Worm (Caenorhabditis elegans) whole organism, late embryonic: ENCODE measurements around the gene ZK550.2.

ENCODE experiments used
- K02D7.2 ChIP-seq: sonication (generic microtip); optimal IDR thresholded peaks from 2 replicates; lab custom pipeline; 2017; ENCODE audit warnings: mild to moderate bottlenecking, missing genetic modification characterization, missing compliant biosample characterization
- K09A11.1 ChIP-seq: sonication (generic microtip); optimal IDR thresholded peaks from 2 replicates; lab custom pipeline; 2017; ENCODE audit warnings: antibody characterized with exemption, mild to moderate bottlenecking, missing genetic modification characterization, missing compliant biosample characterization; ENCODE audit not compliant: insufficient read depth
- Y22D7AL.16 ChIP-seq: sonication (generic microtip); optimal IDR thresholded peaks from 2 replicates; lab custom pipeline; 2016; ENCODE audit warnings: missing genetic modification characterization, missing compliant biosample characterization
- ahr-1 ChIP-seq: sonication (generic microtip); optimal IDR thresholded peaks from 2 replicates; lab custom pipeline; 2016; ENCODE audit warnings: missing genetic modification characterization, missing compliant biosample characterization
- ama-1 ChIP-seq: fragments of 150-350 bp; optimal IDR thresholded peaks from 2 replicates; lab custom pipeline; 2014
- ceh-14 ChIP-seq: sonication (generic microtip); optimal IDR thresholded peaks from 2 replicates; lab custom pipeline; 2016; ENCODE audit warnings: missing genotype, missing genetic modification characterization, missing compliant biosample characterization
- ceh-18 ChIP-seq: sonication (generic microtip); optimal IDR thresholded peaks from 2 replicates; lab custom pipeline; 2016; ENCODE audit warnings: missing genetic modification characterization, missing compliant biosample characterization
- ceh-19 ChIP-seq: fragments of 200-800 bp; sonication (Bioruptor generic); optimal IDR thresholded peaks from 2 replicates; lab custom pipeline; 2018; ENCODE audit warnings: mild to moderate bottlenecking, missing genetic modification characterization, missing compliant biosample characterization
- ceh-2 ChIP-seq: sonication (generic microtip); optimal IDR thresholded peaks from 2 replicates; lab custom pipeline; 2016; ENCODE audit warnings: missing genotype, missing genetic modification characterization, missing compliant biosample characterization
- ceh-22 ChIP-seq: sonication (generic microtip); optimal IDR thresholded peaks from 2 replicates; lab custom pipeline; 2017; ENCODE audit warnings: missing biosample characterization, missing genetic modification characterization
- ceh-24 ChIP-seq: sonication (generic microtip); optimal IDR thresholded peaks from 2 replicates; lab custom pipeline; 2016; ENCODE audit warnings: mild to moderate bottlenecking, missing genetic modification characterization, missing compliant biosample characterization
- ceh-30 ChIP-seq: fragments of 150-350 bp; optimal IDR thresholded peaks from 2 replicates; lab custom pipeline; 2014; ENCODE audit warnings: missing biosample characterization, missing genetic modification characterization
- ceh-31 ChIP-seq: sonication (generic microtip); optimal IDR thresholded peaks from 2 replicates; lab custom pipeline; 2016; ENCODE audit warnings: missing genetic modification characterization, missing compliant biosample characterization
- ceh-34 ChIP-seq: sonication (generic microtip); optimal IDR thresholded peaks from 2 replicates; lab custom pipeline; 2016; ENCODE audit warnings: mild to moderate bottlenecking, missing genetic modification characterization, missing compliant biosample characterization
- ceh-45 ChIP-seq: fragments of 200-800 bp; sonication (Bioruptor generic); IDR thresholded peaks from 2 replicates; pipeline ENCODE4 v1.3.6; 2022; ENCODE audit warnings: missing genetic modification reagents, missing genetic modification characterization, missing compliant biosample characterization
- ceh-6 ChIP-seq: fragments of 200-800 bp; sonication (Bioruptor generic); optimal IDR thresholded peaks from 2 replicates; lab custom pipeline; 2018; ENCODE audit warnings: mild to moderate bottlenecking, missing genetic modification characterization, missing compliant biosample characterization
- che-1 ChIP-seq: sonication (generic microtip); optimal IDR thresholded peaks from 2 replicates; lab custom pipeline; 2016; ENCODE audit warnings: mild to moderate bottlenecking, missing genetic modification characterization, missing compliant biosample characterization
- dmd-4 ChIP-seq: sonication (generic microtip); optimal IDR thresholded peaks from 2 replicates; lab custom pipeline; 2016; ENCODE audit warnings: borderline replicate concordance, missing genetic modification characterization, missing compliant biosample characterization
- dve-1 ChIP-seq: sonication (generic microtip); optimal IDR thresholded peaks from 2 replicates; lab custom pipeline; 2017; ENCODE audit warnings: antibody characterized with exemption, mild to moderate bottlenecking, missing genetic modification characterization, missing compliant biosample characterization
- elt-2 ChIP-seq: sonication (generic microtip); optimal IDR thresholded peaks from 2 replicates; lab custom pipeline; 2016; ENCODE audit warnings: missing genetic modification reagents, missing genetic modification characterization, missing compliant biosample characterization
- elt-4 ChIP-seq: sonication (generic microtip); optimal IDR thresholded peaks from 2 replicates; lab custom pipeline; 2016; ENCODE audit warnings: missing genetic modification characterization, missing compliant biosample characterization
- ets-4 ChIP-seq: sonication (generic microtip); optimal IDR thresholded peaks from 2 replicates; lab custom pipeline; 2016; ENCODE audit warnings: missing genetic modification characterization, missing compliant biosample characterization
- fax-1 ChIP-seq: sonication (generic microtip); optimal IDR thresholded peaks from 2 replicates; lab custom pipeline; 2016; ENCODE audit warnings: missing genotype, missing genetic modification characterization, missing compliant biosample characterization
- fkh-10 ChIP-seq: fragments of 150-350 bp; optimal IDR thresholded peaks from 2 replicates; lab custom pipeline; 2014; ENCODE audit warnings: missing biosample characterization, missing genetic modification reagents, missing genetic modification characterization
- fkh-6 ChIP-seq: sonication (generic microtip); optimal IDR thresholded peaks from 2 replicates; lab custom pipeline; 2016; ENCODE audit warnings: missing genetic modification characterization, missing compliant biosample characterization
- gmeb-2 ChIP-seq: sonication (generic microtip); optimal IDR thresholded peaks from 2 replicates; lab custom pipeline; 2016; ENCODE audit warnings: missing genetic modification characterization, inconsistent platforms, missing compliant biosample characterization
- hlh-13 ChIP-seq: fragments of 200-800 bp; sonication (Bioruptor generic); optimal IDR thresholded peaks from 2 replicates; lab custom pipeline; 2018; ENCODE audit warnings: mild to moderate bottlenecking, missing genetic modification characterization, missing compliant biosample characterization
- hlh-30 ChIP-seq: sonication (generic microtip); optimal IDR thresholded peaks from 2 replicates; lab custom pipeline; 2017; ENCODE audit warnings: antibody characterized with exemption, missing genetic modification characterization, missing compliant biosample characterization; ENCODE audit not compliant: insufficient read depth
- hlh-8 ChIP-seq: sonication (generic microtip); optimal IDR thresholded peaks from 2 replicates; lab custom pipeline; 2016; ENCODE audit warnings: missing genotype, missing genetic modification characterization, missing compliant biosample characterization
- lin-11 ChIP-seq: fragments of 200-800 bp; sonication (Bioruptor generic); optimal IDR thresholded peaks from 2 replicates; lab custom pipeline; 2018; ENCODE audit warnings: mild to moderate bottlenecking, missing genetic modification characterization, missing compliant biosample characterization
- madf-2 ChIP-seq: sonication (generic microtip); optimal IDR thresholded peaks from 2 replicates; lab custom pipeline; 2017; ENCODE audit warnings: missing genetic modification characterization, missing compliant biosample characterization
- mec-3 ChIP-seq: sonication (generic microtip); optimal IDR thresholded peaks from 2 replicates; lab custom pipeline; 2016; ENCODE audit warnings: borderline replicate concordance, missing genetic modification characterization, missing compliant biosample characterization
- nfya-1 ChIP-seq: sonication (generic microtip); optimal IDR thresholded peaks from 2 replicates; lab custom pipeline; 2017; ENCODE audit warnings: missing genetic modification characterization, mild to moderate bottlenecking, missing compliant biosample characterization, antibody characterized with exemption, moderate library complexity
- odd-2 ChIP-seq: sonication (generic microtip); optimal IDR thresholded peaks from 2 replicates; lab custom pipeline; 2017; ENCODE audit warnings: antibody characterized with exemption, mild to moderate bottlenecking, missing genetic modification characterization, missing compliant biosample characterization
- pag-3 ChIP-seq: sonication (generic microtip); optimal IDR thresholded peaks from 2 replicates; lab custom pipeline; 2016; ENCODE audit warnings: missing compliant biosample characterization, missing genetic modification characterization, borderline replicate concordance
- pat-9 ChIP-seq: fragments of 200-800 bp; sonication (Bioruptor generic); optimal IDR thresholded peaks from 2 replicates; lab custom pipeline; 2018; ENCODE audit warnings: mild to moderate bottlenecking, missing genetic modification characterization, moderate library complexity, missing compliant biosample characterization
- pax-1 ChIP-seq: fragments of 150-350 bp; optimal IDR thresholded peaks from 2 replicates; lab custom pipeline; 2014; ENCODE audit warnings: missing biosample characterization, missing genetic modification characterization
- pha-2 ChIP-seq: sonication (generic microtip); optimal IDR thresholded peaks from 2 replicates; lab custom pipeline; 2017; ENCODE audit warnings: mild to moderate bottlenecking, missing genetic modification characterization, missing compliant biosample characterization
- pqm-1 ChIP-seq: sonication (generic microtip); optimal IDR thresholded peaks from 2 replicates; lab custom pipeline; 2016; ENCODE audit warnings: missing genetic modification characterization, missing compliant biosample characterization
- pros-1 ChIP-seq: fragments of 150-350 bp; optimal IDR thresholded peaks from 2 replicates; lab custom pipeline; 2014; ENCODE audit warnings: missing biosample characterization, missing genetic modification reagents, missing genetic modification characterization
- ref-2 ChIP-seq: sonication (generic microtip); optimal IDR thresholded peaks from 2 replicates; lab custom pipeline; 2016; ENCODE audit warnings: missing genetic modification characterization, missing compliant biosample characterization
- sdc-2 ChIP-seq: sonication (generic microtip); optimal IDR thresholded peaks from 2 replicates; lab custom pipeline; 2016; ENCODE audit warnings: missing genotype, missing genetic modification characterization, missing compliant biosample characterization
- sox-2 ChIP-seq: fragments of 200-800 bp; sonication (Bioruptor generic); IDR thresholded peaks from 2 replicates; pipeline ENCODE4 v1.3.6; 2022; ENCODE audit warnings: missing genetic modification reagents, missing genetic modification characterization, missing compliant biosample characterization
- sox-4 ChIP-seq: sonication (generic microtip); optimal IDR thresholded peaks from 2 replicates; lab custom pipeline; 2017; ENCODE audit warnings: mild to moderate bottlenecking, missing genetic modification characterization, inconsistent platforms, missing compliant biosample characterization
- syd-9 ChIP-seq: sonication (generic microtip); optimal IDR thresholded peaks from 2 replicates; lab custom pipeline; 2016; ENCODE audit warnings: mild to moderate bottlenecking, missing genetic modification characterization, moderate library complexity, missing compliant biosample characterization
- tbx-2 ChIP-seq: sonication (generic microtip); optimal IDR thresholded peaks from 2 replicates; lab custom pipeline; 2016; ENCODE audit warnings: missing genetic modification characterization, missing compliant biosample characterization
- unc-3 ChIP-seq, 2 experiments: fragments of 200-800 bp in 1 of 2; sonication (Bioruptor generic) in 1 of 2; sonication (generic microtip) in 1 of 2; conservative IDR thresholded peaks in 1 of 2; optimal IDR thresholded peaks in 1 of 2; 2 replicates each; pipeline versions ENCODE4 v1.3.6 to Lab custom; 2016 to 2022; ENCODE audit warnings: missing compliant biosample characterization in 2 of 2, missing genetic modification characterization in 2 of 2, missing genetic modification reagents in 1 of 2
- unc-42 ChIP-seq: sonication (generic microtip); optimal IDR thresholded peaks from 2 replicates; lab custom pipeline; 2016; ENCODE audit warnings: missing genotype, missing genetic modification characterization, missing compliant biosample characterization
- unc-55 ChIP-seq: sonication (generic microtip); optimal IDR thresholded peaks from 2 replicates; lab custom pipeline; 2017; ENCODE audit warnings: missing biosample characterization, missing genetic modification reagents, missing genetic modification characterization
- zip-5 ChIP-seq: sonication (generic microtip); optimal IDR thresholded peaks from 2 replicates; lab custom pipeline; 2016; ENCODE audit warnings: missing genetic modification characterization, missing compliant biosample characterization
- ztf-16 ChIP-seq: sonication (generic microtip); optimal IDR thresholded peaks from 2 replicates; lab custom pipeline; 2017; ENCODE audit warnings: missing genetic modification characterization, missing compliant biosample characterization

ZK550.2 gene

DNA sequence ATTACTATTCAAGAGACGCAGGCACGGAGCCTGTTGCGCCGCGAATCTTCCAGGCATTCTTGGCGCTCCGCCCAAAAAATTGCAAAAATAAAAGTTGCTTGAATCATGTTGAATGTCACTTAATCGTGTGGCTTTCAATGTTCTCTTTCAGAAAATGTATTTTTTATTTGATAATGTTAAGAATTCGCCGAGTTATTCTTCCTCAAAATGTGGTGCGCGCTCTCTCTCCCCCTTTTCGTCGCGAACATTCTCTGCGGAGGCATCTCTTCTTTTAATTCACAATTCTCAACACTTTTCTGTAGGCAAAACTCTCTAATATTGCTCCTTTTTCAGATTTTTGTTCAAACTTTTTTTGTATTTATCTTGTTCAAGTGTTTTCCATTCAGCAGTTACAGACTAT, 33.0 kb downstream of the ZK550.2 start (continued):
- TF ChIP-seq che-1 (tag; lab: Kevin White, UChicago) (peak; percentile 71), hlh-8 (tag; lab: Kevin White, UChicago) (peak; percentile 42), ceh-2 (tag; lab: Kevin White, UChicago) (peak; percentile 71), madf-2 (peak; percentile 54), gmeb-2 (peak; percentile 60), lin-11 (tag; lab: Kevin White, UChicago) (peak; percentile 3), unc-42 (peak; percentile 98), pat-9 (tag; lab: Kevin White, UChicago) (peak; percentile 81), dve-1 (tag; lab: Kevin White, UChicago) (peak; percentile 92), ceh-45 (GFP tag; lab: Robert Waterston, UW) (no peak), ceh-18 (tag; lab: Kevin White, UChicago) (peak; percentile 99), ceh-6 (GFP tag; lab: Kevin White, UChicago) (peak; percentile 21), pros-1 (tag; lab: Kevin White, UChicago) (peak; percentile 87), sdc-2 (peak; percentile 58), nfya-1 (peak; percentile 94), pqm-1 (tag; lab: Kevin White, UChicago) (peak; percentile 65), dmd-4 (tag; lab: Kevin White, UChicago) (peak; percentile 43), pha-2 (tag; lab: Kevin White, UChicago) (peak; percentile 82), tbx-2 (tag; lab: Kevin White, UChicago) (peak; percentile 94), mec-3 (tag; lab: Kevin White, UChicago) (peak; percentile 15), ceh-34 (tag; lab: Kevin White, UChicago) (peak; percentile 98), elt-4 (no peak), hlh-30 (peak; percentile 46), ceh-22 (tag; lab: Kevin White, UChicago) (no peak), ceh-24 (tag; lab: Kevin White, UChicago) (peak; percentile 33), syd-9 (tag; lab: Kevin White, UChicago) (peak; percentile 68), ceh-31 (tag; lab: Kevin White, UChicago) (peak; percentile 95), zip-5 (tag; lab: Kevin White, UChicago) (no peak), ztf-16 (tag; lab: Kevin White, UChicago) (peak; percentile 89), ama-1 (lab: Kevin White, UChicago) (no peak), K09A11.1 (tag; lab: Kevin White, UChicago) (peak; percentile 78), unc-3 (GFP tag; conservative IDR thresholded peaks at IDR 0.05; lab: Robert Waterston, UW) (peak; percentile 56; the same call in 1 of the 2 replicates), unc-3 (tag; optimal IDR thresholded peaks at IDR 0.05; lab: Kevin White, UChicago) (peak; percentile 58), fkh-10 (GFP tag; lab: Kevin White, UChicago) (no peak), sox-4 (peak; percentile 54), Y22D7AL.16 (tag; lab: Kevin White, UChicago) (no peak), elt-2 (tag; lab: Kevin White, UChicago) (peak; percentile 82), ceh-19 (GFP tag; lab: Kevin White, UChicago) (peak; percentile 76), K02D7.2 (tag; lab: Kevin White, UChicago) (peak; percentile 36), pax-1 (tag; lab: Kevin White, UChicago) (peak; percentile 90), odd-2 (tag; lab: Kevin White, UChicago) (peak; percentile 47), fkh-6 (tag; lab: Kevin White, UChicago) (no peak), unc-55 (GFP tag; lab: Kevin White, UChicago) (peak; percentile 89), pag-3 (tag; lab: Kevin White, UChicago) (no peak), hlh-13 (GFP tag; lab: Kevin White, UChicago) (no peak), sox-2 (GFP tag; lab: Robert Waterston, UW) (peak; percentile 85), ets-4 (tag; lab: Kevin White, UChicago) (peak; percentile 86), fax-1 (tag; lab: Kevin White, UChicago) (peak; percentile 30), ref-2 (tag; lab: Kevin White, UChicago) (peak; percentile 98), ahr-1 (tag; lab: Kevin White, UChicago) (peak; percentile 42), ceh-14 (tag; lab: Kevin White, UChicago) (peak; percentile 94), ceh-30 (peak; percentile 6)
